Worm (Caenorhabditis elegans): ENCODE data around the gene spsb-2.
A peak's percentile ranks its signal among the peaks of the same experiment; 100 is the strongest.

Gene spsb-2

ce11 chrII:15220116-15220515 is 10.0 kb upstream of the spsb-2 start:
- TF ChIP-seq nhr-237 (tag; optimal IDR thresholded peaks at IDR 0.05) (no peak), nhr-28 (tag; optimal IDR thresholded peaks at IDR 0.05) (no peak), jun-1 (tag; optimal IDR thresholded peaks at IDR 0.05) (no peak), egl-27 (tag; optimal IDR thresholded peaks at IDR 0.05) (no peak), elt-1 (tag; optimal IDR thresholded peaks at IDR 0.05) (no peak), nhr-76 (tag; optimal IDR thresholded peaks at IDR 0.05) (no peak), pha-4 (tag; optimal IDR thresholded peaks at IDR 0.05) (no peak), eor-1 (tag; optimal IDR thresholded peaks at IDR 0.05) (no peak), ztf-11 (tag; optimal IDR thresholded peaks at IDR 0.05) (no peak), nhr-12 (tag; optimal IDR thresholded peaks at IDR 0.05) (no peak), ZK546.5 (tag; optimal IDR thresholded peaks at IDR 0.05) (no peak)

ce11 chrII:15226186-15226585 is 4.0 kb upstream of the spsb-2 start:
- TF ChIP-seq ZK546.5 (tag; optimal IDR thresholded peaks at IDR 0.05) = no peak
- TF ChIP-seq fkh-10 (GFP tag; optimal IDR thresholded peaks at IDR 0.05) = no peak
- TF ChIP-seq nhr-76 (tag; optimal IDR thresholded peaks at IDR 0.05) = no peak
- no peak for TF ChIP-seq R02D3.7 (tag; optimal IDR thresholded peaks at IDR 0.05)
- TF ChIP-seq unc-62 (GFP tag; optimal IDR thresholded peaks at IDR 0.05) = no peak
- no peak for TF ChIP-seq ceh-9 (tag; optimal IDR thresholded peaks at IDR 0.05)
- TF ChIP-seq nfya-1 (tag; optimal IDR thresholded peaks at IDR 0.05; ENCODE audit: insufficient read depth) = no peak
- no peak for TF ChIP-seq tbx-2 (tag; optimal IDR thresholded peaks at IDR 0.05)
- no peak for TF ChIP-seq nhr-77 (tag; optimal IDR thresholded peaks at IDR 0.05)
- no peak for TF ChIP-seq ceh-16 (tag; optimal IDR thresholded peaks at IDR 0.05)
- TF ChIP-seq nhr-67 (tag; optimal IDR thresholded peaks at IDR 0.05) = no peak
- TF ChIP-seq unc-39 (tag; optimal IDR thresholded peaks at IDR 0.05) = no peak
- TF ChIP-seq elt-2 (tag; optimal IDR thresholded peaks at IDR 0.05) = no peak
- TF ChIP-seq nhr-25 (tag; optimal IDR thresholded peaks at IDR 0.05) = no peak
- TF ChIP-seq snpc-4 (tag; optimal IDR thresholded peaks at IDR 0.05) = no peak
- TF ChIP-seq nhr-28 (tag; optimal IDR thresholded peaks at IDR 0.05) = no peak

ce11 chrII:15226805-15227204 is 3.3 kb upstream of the spsb-2 start:
- TF ChIP-seq ama-1 (optimal IDR thresholded peaks at IDR 0.05) = no peak
- no peak for TF ChIP-seq egl-27 (tag; optimal IDR thresholded peaks at IDR 0.05)
- no peak for TF ChIP-seq nhr-237 (tag; optimal IDR thresholded peaks at IDR 0.05)

- no peak for TF ChIP-seq fos-1 (tag; optimal IDR thresholded peaks at IDR 0.05)
- TF ChIP-seq mml-1 (tag; optimal IDR thresholded peaks at IDR 0.05) = no peak
- TF ChIP-seq nhr-11 (tag; optimal IDR thresholded peaks at IDR 0.05) = no peak
- TF ChIP-seq unc-39 (tag; optimal IDR thresholded peaks at IDR 0.05) = no peak
- no peak for TF ChIP-seq fkh-10 (GFP tag; optimal IDR thresholded peaks at IDR 0.05)
- TF ChIP-seq elt-1 (tag; optimal IDR thresholded peaks at IDR 0.05) = no peak
- TF ChIP-seq nhr-28 (tag; optimal IDR thresholded peaks at IDR 0.05) = no peak
- no peak for TF ChIP-seq nhr-12 (tag; optimal IDR thresholded peaks at IDR 0.05)
Measured at ce11 chrII:15228005-15228404, 2.1 kb upstream of the spsb-2 start.

- TF ChIP-seq mml-1 (tag; optimal IDR thresholded peaks at IDR 0.05) (no peak), lin-15B (tag; optimal IDR thresholded peaks at IDR 0.05) (peak; percentile 91), fkh-10 (GFP tag; optimal IDR thresholded peaks at IDR 0.05) (peak; percentile 16), tbx-2 (tag; optimal IDR thresholded peaks at IDR 0.05) (peak; percentile 5), lsy-12 (tag; optimal IDR thresholded peaks at IDR 0.05) (peak; percentile 20), ztf-11 (tag; optimal IDR thresholded peaks at IDR 0.05) (no peak), pha-4 (tag; optimal IDR thresholded peaks at IDR 0.05) (peak; percentile 82), ceh-28 (tag; optimal IDR thresholded peaks at IDR 0.05) (peak; percentile 34), pqm-1 (tag; optimal IDR thresholded peaks at IDR 0.05) (peak; percentile 28), nhr-23 (tag; optimal IDR thresholded peaks at IDR 0.05) (peak; percentile 72), hmg-11 (tag; optimal IDR thresholded peaks at IDR 0.05) (peak; percentile 66), snpc-4 (tag; optimal IDR thresholded peaks at IDR 0.05) (peak; percentile 67), nhr-67 (tag; optimal IDR thresholded peaks at IDR 0.05) (no peak), nhr-25 (tag; optimal IDR thresholded peaks at IDR 0.05) (peak; percentile 69), ztf-4 (tag; optimal IDR thresholded peaks at IDR 0.05) (no peak), lin-39 (tag; optimal IDR thresholded peaks at IDR 0.05) (peak; percentile 86), elt-2 (tag; optimal IDR thresholded peaks at IDR 0.05) (peak; percentile 28), egl-5 (tag; optimal IDR thresholded peaks at IDR 0.05) (peak; percentile 67), R02D3.7 (tag; optimal IDR thresholded peaks at IDR 0.05) (peak; percentile 51), aly-2 (tag; optimal IDR thresholded peaks at IDR 0.05) (no peak), nhr-77 (tag; optimal IDR thresholded peaks at IDR 0.05) (no peak), nfya-1 (tag; optimal IDR thresholded peaks at IDR 0.05; ENCODE audit: insufficient read depth) (peak; percentile 84), zag-1 (tag; optimal IDR thresholded peaks at IDR 0.05) (no peak), ama-1 (optimal IDR thresholded peaks at IDR 0.05) (peak; percentile 60)
Measured at ce11 chrII:15232705-15233104, 2.6 kb downstream of the spsb-2 start, which contains the start of gene Y46E12BL.2. TSS of gene Y46E12BL.2 (plus strand) at chrII:15232947.

Measured in whole organism, L3 larva.